Fruit fly (Drosophila melanogaster) whole organism, embryonic: ENCODE measurements around the gene simj.
A peak's percentile ranks its signal among the peaks of the same experiment; 100 is the strongest.

Experiments
- Aef1 ChIP-seq: fragments of 200-800 bp; sonication (Bioruptor generic); IDR thresholded peaks from 3 replicates; pipeline ENCODE4 v1.3.6; 2022; ENCODE audit warnings: missing biosample characterization, missing genetic modification characterization
- Bdp1 ChIP-seq: fragments of 200-800 bp; sonication (Bioruptor generic); optimal IDR thresholded peaks from 3 replicates; lab custom pipeline; 2016; ENCODE audit warnings: missing biosample characterization, missing genetic modification characterization
- CG10321 ChIP-seq: fragments of 200-800 bp; sonication (Bioruptor generic); IDR thresholded peaks from 2 replicates; pipeline ENCODE4 v1.3.6; 2022; ENCODE audit warnings: missing biosample characterization, missing genetic modification characterization
- CG12299 ChIP-seq: fragments of 200-800 bp; sonication (Bioruptor generic); optimal IDR thresholded peaks from 2 replicates; lab custom pipeline; 2018; ENCODE audit warnings: missing biosample characterization, mild to moderate bottlenecking, missing genetic modification characterization
- CG13296 ChIP-seq: fragments of 200-800 bp; sonication (Bioruptor generic); optimal IDR thresholded peaks from 3 replicates; lab custom pipeline; 2018; ENCODE audit warnings: missing biosample characterization, mild to moderate bottlenecking, missing genetic modification characterization
- CG13624 ChIP-seq: fragments of 200-800 bp; sonication (Bioruptor generic); optimal IDR thresholded peaks from 2 replicates; lab custom pipeline; 2016; ENCODE audit warnings: missing biosample characterization, missing genetic modification characterization
- CG15479 ChIP-seq: fragments of 200-800 bp; sonication (Bioruptor generic); optimal IDR thresholded peaks from 3 replicates; lab custom pipeline; 2019; ENCODE audit warnings: missing biosample characterization, mild to moderate bottlenecking, missing genetic modification characterization, moderate library complexity
- CG1603 ChIP-seq: fragments of 200-800 bp; sonication (Bioruptor generic); optimal IDR thresholded peaks from 2 replicates; lab custom pipeline; 2019; ENCODE audit warnings: missing biosample characterization, mild to moderate bottlenecking, missing genetic modification characterization, moderate library complexity
- CG2199 ChIP-seq: fragments of 200-800 bp; sonication (Bioruptor generic); IDR thresholded peaks from 3 replicates; pipeline ENCODE4 v1.3.6; 2022; ENCODE audit warnings: missing biosample characterization, missing genetic modification characterization
- CG2712 ChIP-seq: fragments of 200-800 bp; optimal IDR thresholded peaks from 3 replicates; lab custom pipeline; 2019; ENCODE audit warnings: missing biosample characterization, mild to moderate bottlenecking, missing genetic modification characterization, moderate library complexity
- CG3065 ChIP-seq: fragments of 200-800 bp; sonication (Bioruptor generic); optimal IDR thresholded peaks from 2 replicates; lab custom pipeline; 2016; ENCODE audit warnings: missing biosample characterization, missing genetic modification characterization
- CG3281 ChIP-seq: fragments of 200-800 bp; sonication (Bioruptor generic); optimal IDR thresholded peaks from 3 replicates; lab custom pipeline; 2017; ENCODE audit warnings: missing biosample characterization, mild to moderate bottlenecking, missing genetic modification characterization
- CG33213 ChIP-seq: fragments of 200-800 bp; sonication (Bioruptor generic); optimal IDR thresholded peaks from 3 replicates; lab custom pipeline; 2016; ENCODE audit warnings: missing biosample characterization, missing genetic modification characterization
- CG4328 ChIP-seq: fragments of 200-800 bp; sonication (Bioruptor generic); optimal IDR thresholded peaks from 3 replicates; lab custom pipeline; 2017; ENCODE audit warnings: missing biosample characterization, missing genetic modification reagents, missing genetic modification characterization
- CG6689 ChIP-seq: fragments of 200-800 bp; sonication (Bioruptor generic); IDR thresholded peaks from 2 replicates; pipeline ENCODE4 v1.3.6; 2022; ENCODE audit warnings: missing biosample characterization, missing genetic modification characterization
- CG8388 ChIP-seq: fragments of 200-800 bp; sonication (Bioruptor generic); optimal IDR thresholded peaks from 2 replicates; lab custom pipeline; 2019; ENCODE audit warnings: missing biosample characterization, mild to moderate bottlenecking, missing genetic modification characterization, moderate library complexity
- CG8478 ChIP-seq: fragments of >200 bp; optimal IDR thresholded peaks from 2 replicates; lab custom pipeline; 2018
- CTCF ChIP-seq: fragments of 200-800 bp; sonication (Bioruptor generic); optimal IDR thresholded peaks from 2 replicates; lab custom pipeline; 2017; ENCODE audit warnings: missing biosample characterization, mild to moderate bottlenecking, missing genetic modification characterization, moderate library complexity
- Chrac-16 ChIP-seq: fragments of 200-800 bp; sonication (Bioruptor generic); optimal IDR thresholded peaks from 3 replicates; lab custom pipeline; 2016; ENCODE audit warnings: missing biosample characterization, missing genetic modification characterization
- Dip2 ChIP-seq: fragments of 200-800 bp; sonication (Bioruptor generic); IDR thresholded peaks from 2 replicates; pipeline ENCODE4 v1.3.6; 2022; ENCODE audit warnings: missing biosample characterization, missing genetic modification characterization
- Doc2 ChIP-seq: fragments of 200-800 bp; sonication (Bioruptor generic); IDR thresholded peaks from 2 replicates; pipeline ENCODE4 v1.3.6; 2022; ENCODE audit warnings: missing biosample characterization, missing genetic modification characterization
- Fer1 ChIP-seq: fragments of 200-800 bp; sonication (Bioruptor generic); optimal IDR thresholded peaks from 2 replicates; lab custom pipeline; 2017; ENCODE audit warnings: missing biosample characterization, mild to moderate bottlenecking, missing genetic modification characterization
- Fer2 ChIP-seq: fragments of 200-800 bp; sonication (Bioruptor generic); optimal IDR thresholded peaks from 2 replicates; lab custom pipeline; 2018; ENCODE audit warnings: missing biosample characterization, mild to moderate bottlenecking, missing genetic modification characterization, moderate library complexity
- Hand ChIP-seq: fragments of 200-800 bp; sonication (Bioruptor generic); optimal IDR thresholded peaks from 2 replicates; lab custom pipeline; 2017; ENCODE audit warnings: mild to moderate bottlenecking, missing biosample characterization, missing genetic modification reagents, missing genetic modification characterization
- HmgZ ChIP-seq: fragments of 200-800 bp; sonication (Bioruptor generic); optimal IDR thresholded peaks from 2 replicates; lab custom pipeline; 2018; ENCODE audit warnings: missing biosample characterization, mild to moderate bottlenecking, missing genetic modification characterization
- Hr39 ChIP-seq: fragments of >200 bp; optimal IDR thresholded peaks from 2 replicates; lab custom pipeline; 2017
- Mrtf ChIP-seq: fragments of 200-800 bp; sonication (Bioruptor generic); IDR thresholded peaks from 3 replicates; pipeline ENCODE4 v1.3.6; 2022; ENCODE audit warnings: missing biosample characterization, missing genetic modification characterization
- NfI ChIP-seq: fragments of 200-800 bp; sonication (Bioruptor generic); optimal IDR thresholded peaks from 3 replicates; lab custom pipeline; 2018; ENCODE audit warnings: missing biosample characterization, mild to moderate bottlenecking, missing genetic modification characterization, moderate library complexity
- Oli ChIP-seq: fragments of 200-800 bp; sonication (Bioruptor generic); optimal IDR thresholded peaks from 2 replicates; lab custom pipeline; 2018; ENCODE audit warnings: missing biosample characterization, mild to moderate bottlenecking, missing genetic modification characterization, moderate library complexity
- YL-1 ChIP-seq: fragments of 200-800 bp; sonication (Bioruptor generic); optimal IDR thresholded peaks from 3 replicates; lab custom pipeline; 2017; ENCODE audit warnings: missing biosample characterization, mild to moderate bottlenecking, missing genetic modification characterization
- ato ChIP-seq: fragments of 200-800 bp; sonication (Bioruptor generic); IDR thresholded peaks from 2 replicates; pipeline ENCODE4 v1.3.6; 2022; ENCODE audit warnings: missing biosample characterization, missing genetic modification characterization; ENCODE audit not compliant: partially characterized antibody
- bsh ChIP-seq, 2 experiments: fragments of 200-800 bp; sonication (Bioruptor generic); optimal IDR thresholded peaks; 2 replicates each; lab custom pipeline; 2017 to 2018; ENCODE audit warnings: mild to moderate bottlenecking in 2 of 2, missing biosample characterization in 2 of 2, missing genetic modification characterization in 2 of 2, moderate library complexity in 1 of 2
- btn ChIP-seq: fragments of 200-800 bp; sonication (Bioruptor generic); optimal IDR thresholded peaks from 2 replicates; lab custom pipeline; 2016; ENCODE audit warnings: missing biosample characterization, missing genetic modification characterization
- cato ChIP-seq: fragments of 200-800 bp; sonication (Bioruptor generic); optimal IDR thresholded peaks from 2 replicates; lab custom pipeline; 2016; ENCODE audit warnings: missing biosample characterization, missing genetic modification characterization, borderline replicate concordance
- dan ChIP-seq: fragments of 200-800 bp; sonication (Bioruptor generic); IDR thresholded peaks from 2 replicates; pipeline ENCODE4 v1.3.6; 2022; ENCODE audit warnings: missing biosample characterization, missing genetic modification characterization
- disco-r ChIP-seq: fragments of 200-800 bp; sonication (Bioruptor generic); optimal IDR thresholded peaks from 2 replicates; lab custom pipeline; 2016; ENCODE audit warnings: missing biosample characterization, missing genetic modification characterization
- emc ChIP-seq: fragments of 200-800 bp; sonication (Bioruptor generic); optimal IDR thresholded peaks from 2 replicates; lab custom pipeline; 2016; ENCODE audit warnings: missing biosample characterization, missing genetic modification characterization
- en ChIP-seq: fragments of 200-800 bp; sonication (Bioruptor generic); optimal IDR thresholded peaks from 2 replicates; lab custom pipeline; 2016; ENCODE audit warnings: missing biosample characterization, missing genetic modification characterization
- fu2 ChIP-seq: fragments of 200-800 bp; sonication (Bioruptor generic); optimal IDR thresholded peaks from 2 replicates; lab custom pipeline; 2016; ENCODE audit warnings: missing biosample characterization, missing genetic modification characterization
- gro ChIP-seq: fragments of 200-800 bp; sonication (Bioruptor generic); optimal IDR thresholded peaks from 2 replicates; lab custom pipeline; 2016; ENCODE audit warnings: missing biosample characterization, missing genetic modification characterization
- ham ChIP-seq: fragments of 200-800 bp; sonication (Bioruptor generic); IDR thresholded peaks from 2 replicates; pipeline ENCODE4 v1.3.6; 2022; ENCODE audit warnings: missing biosample characterization, missing genetic modification characterization
- ind ChIP-seq: fragments of 200-800 bp; sonication (Bioruptor generic); optimal IDR thresholded peaks from 3 replicates; lab custom pipeline; 2016; ENCODE audit warnings: missing biosample characterization, missing genetic modification characterization
- otp ChIP-seq: fragments of 200-800 bp; sonication (Bioruptor generic); IDR thresholded peaks from 3 replicates; pipeline ENCODE4, ENCODE4 v1.3.6; 2022; ENCODE audit warnings: missing biosample characterization, missing genetic modification characterization
- phol ChIP-seq: fragments of 200-800 bp; sonication (Bioruptor generic); optimal IDR thresholded peaks from 3 replicates; lab custom pipeline; 2018; ENCODE audit warnings: missing biosample characterization, mild to moderate bottlenecking, missing genetic modification characterization, moderate library complexity
- rib ChIP-seq: fragments of 200-800 bp; sonication (Bioruptor generic); IDR thresholded peaks from 2 replicates; pipeline ENCODE4 v1.3.6; 2022; ENCODE audit warnings: missing biosample characterization, missing genetic modification characterization
- schlank ChIP-seq: fragments of 200-800 bp; sonication (Bioruptor generic); optimal IDR thresholded peaks from 2 replicates; lab custom pipeline; 2018; ENCODE audit warnings: missing biosample characterization, mild to moderate bottlenecking, missing genetic modification characterization
- scrt ChIP-seq: fragments of 200-800 bp; sonication (Bioruptor generic); optimal IDR thresholded peaks from 2 replicates; lab custom pipeline; 2018; ENCODE audit warnings: missing biosample characterization, mild to moderate bottlenecking, missing genetic modification characterization, moderate library complexity
- tll ChIP-seq, 2 experiments: fragments of 200-800 bp in 1 of 2; fragments of >200 bp in 1 of 2; sonication (Bioruptor generic) in 1 of 2; optimal IDR thresholded peaks; 2 replicates each; lab custom pipeline; 2017 to 2019; ENCODE audit warnings: missing biosample characterization in 2 of 2, missing genetic modification characterization in 2 of 2, mild to moderate bottlenecking in 1 of 2, moderate library complexity in 1 of 2
- twi ChIP-seq: fragments of 200-800 bp; optimal IDR thresholded peaks from 2 replicates; lab custom pipeline; 2019; ENCODE audit warnings: missing biosample characterization, mild to moderate bottlenecking, missing genetic modification characterization, moderate library complexity
- tx ChIP-seq: fragments of 200-800 bp; sonication (Bioruptor generic); optimal IDR thresholded peaks from 2 replicates; lab custom pipeline; 2016; ENCODE audit warnings: missing biosample characterization, missing genetic modification characterization
- z ChIP-seq: fragments of 200-800 bp; sonication (Bioruptor generic); IDR thresholded peaks from 3 replicates; pipeline ENCODE4 v1.3.6; 2022; ENCODE audit warnings: missing biosample characterization, missing genetic modification characterization
- zfh1 ChIP-seq: fragments of 200-800 bp; sonication (Bioruptor generic); IDR thresholded peaks from 3 replicates; pipeline ENCODE4 v1.3.6; 2022; ENCODE audit warnings: missing biosample characterization, missing genetic modification characterization

The simj gene

dm6 chr3L:10737123-10737709 is 72.7 kb downstream of the simj start:
- TF ChIP-seq CG15479 (GFP tag; lab: Kevin White, UChicago) (peak; percentile 29), HmgZ (peak; percentile 67), NfI (GFP tag; lab: Kevin White, UChicago) (peak; percentile 24), ham (GFP tag; lab: Robert Waterston, UW) (no peak), YL-1 (GFP tag; lab: Kevin White, UChicago) (no peak), Hand (GFP tag; lab: Kevin White, UChicago) (no peak), phol (tag; lab: Kevin White, UChicago) (no peak), CG2712 (tag; lab: Kevin White, UChicago) (peak; percentile 9), Bdp1 (GFP tag; lab: Kevin White, UChicago) (no peak), Mrtf (no peak), CG13296 (GFP tag; lab: Kevin White, UChicago) (peak; percentile 71), Dip2 (GFP tag; lab: Robert Waterston, UW) (no peak), emc (GFP tag; lab: Kevin White, UChicago) (no peak), tx (no peak), bsh (GFP tag; optimal IDR thresholded peaks at IDR 0.05; lab: Kevin White, UChicago) (peak in 1 of 2 experiments; percentile 47), ind (GFP tag; lab: Kevin White, UChicago) (no peak), ato (GFP tag; lab: Robert Waterston, UW) (no peak), Fer1 (GFP tag; lab: Kevin White, UChicago) (peak; percentile 73), Doc2 (GFP tag; lab: Robert Waterston, UW) (no peak), tll (GFP tag; optimal IDR thresholded peaks at IDR 0.05; lab: Kevin White, UChicago) (no peak), CG13624 (GFP tag; lab: Kevin White, UChicago) (no peak), Aef1 (GFP tag; lab: Robert Waterston, UW) (peak; percentile 79), twi (peak; percentile 44), CG2199 (no peak; the same call in 1 of the 3 replicates), CG8478 (lab: Kevin White, UChicago) (peak; percentile 87), CG33213 (no peak), Oli (tag; lab: Kevin White, UChicago) (peak; percentile 33), CG12299 (tag; lab: Kevin White, UChicago) (peak; percentile 53), btn (no peak), CG1603 (peak; percentile 14), scrt (peak; percentile 51), CG8388 (no peak), z (GFP tag; lab: Robert Waterston, UW) (peak; percentile 81), CG6689 (no peak; the same call in 1 of the 2 replicates), CG3281 (GFP tag; lab: Kevin White, UChicago) (peak; percentile 35), cato (GFP tag; lab: Kevin White, UChicago) (no peak), schlank (tag; lab: Kevin White, UChicago) (peak; percentile 62), otp (GFP tag; lab: Robert Waterston, UW) (no peak; the same call in 1 of the 3 replicates), rib (peak; percentile 76), disco-r (GFP tag; lab: Kevin White, UChicago) (no peak), gro (GFP tag; lab: Kevin White, UChicago) (peak; percentile 80), dan (GFP tag; lab: Robert Waterston, UW) (no peak), zfh1 (GFP tag; lab: Robert Waterston, UW) (no peak), CG10321 (GFP tag; lab: Robert Waterston, UW) (0 out of 2 replicates have a peak, but pooled peaks have one; percentile 5), Fer2 (tag; lab: Kevin White, UChicago) (no peak), Hr39 (lab: Kevin White, UChicago) (no peak), CG4328 (GFP tag; lab: Kevin White, UChicago) (peak; percentile 32), CTCF (GFP tag; lab: Kevin White, UChicago) (peak; percentile 33), en (no peak), fu2 (GFP tag; lab: Kevin White, UChicago) (no peak), Chrac-16 (GFP tag; lab: Kevin White, UChicago) (no peak), CG3065 (GFP tag; lab: Kevin White, UChicago) (no peak)
